Worm (Caenorhabditis elegans): Measurements from ENCODE around the gene inx-9.

- TF ChIP-seq elt-1 (tag; optimal IDR thresholded peaks at IDR 0.05) (no peak), snpc-4 (tag; optimal IDR thresholded peaks at IDR 0.05) (no peak), aly-2 (tag; optimal IDR thresholded peaks at IDR 0.05) (no peak), nhr-77 (tag; optimal IDR thresholded peaks at IDR 0.05) (no peak), nhr-237 (tag; optimal IDR thresholded peaks at IDR 0.05) (no peak)
Observed at ce11 chrIV:11641802-11642201, 34.4 kb upstream of the inx-9 start, which contains the start of gene ZK809.1.

Measured in whole organism, L3 larva.